Worm (Caenorhabditis elegans): ENCODE data around the gene D1053.3.

The D1053.3 gene

DNA sequence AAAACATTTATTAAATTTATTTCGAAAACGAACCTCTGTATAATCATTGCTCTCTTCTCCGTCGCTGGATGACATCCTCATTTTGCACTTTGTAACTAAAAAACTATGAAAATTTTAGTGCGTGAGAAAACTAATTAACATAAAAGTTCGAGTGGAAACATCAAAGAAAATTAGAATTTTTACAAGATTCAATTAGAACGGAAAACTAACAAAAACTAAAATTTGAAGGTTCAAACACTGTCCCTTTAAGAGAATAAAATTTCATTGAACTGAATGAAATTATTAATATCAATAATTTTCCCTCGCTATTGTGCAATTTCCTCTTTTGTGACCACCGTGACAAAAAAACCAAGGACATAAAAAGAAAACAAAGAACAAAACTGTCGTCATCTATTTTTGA is at the start of gene D1053.3:
TSS of gene D1053.3 (minus strand) at position 101 of the 400 bp plus-strand sequence.
- no peak for TF ChIP-seq unc-62 (GFP tag; optimal IDR thresholded peaks at IDR 0.05)

DNA sequence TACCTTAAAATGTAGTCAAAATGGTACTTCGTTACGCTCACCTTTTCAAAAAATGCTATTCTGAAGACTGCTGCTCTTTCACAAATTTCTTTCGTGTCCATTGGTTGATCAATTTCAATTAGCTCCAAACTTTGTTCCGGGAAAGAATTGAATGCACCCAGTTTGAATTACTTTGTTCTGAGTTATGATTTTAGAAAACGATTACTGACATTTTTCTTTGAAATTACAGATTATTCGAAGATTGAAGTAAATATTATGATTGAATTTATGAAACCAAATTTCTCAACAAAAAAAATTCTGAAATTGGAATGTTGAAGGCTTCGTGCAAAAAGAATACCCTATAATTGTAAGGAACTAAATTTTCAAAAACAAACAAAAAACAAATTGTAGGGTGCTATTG is 47.3 kb upstream of the D1053.3 start, which contains the start of gene Y102F5A.1:
TSS of gene Y102F5A.1 (minus strand) at position 101 of the 400 bp plus-strand sequence.
- TF ChIP-seq unc-62 (GFP tag; optimal IDR thresholded peaks at IDR 0.05): no peak

DNA sequence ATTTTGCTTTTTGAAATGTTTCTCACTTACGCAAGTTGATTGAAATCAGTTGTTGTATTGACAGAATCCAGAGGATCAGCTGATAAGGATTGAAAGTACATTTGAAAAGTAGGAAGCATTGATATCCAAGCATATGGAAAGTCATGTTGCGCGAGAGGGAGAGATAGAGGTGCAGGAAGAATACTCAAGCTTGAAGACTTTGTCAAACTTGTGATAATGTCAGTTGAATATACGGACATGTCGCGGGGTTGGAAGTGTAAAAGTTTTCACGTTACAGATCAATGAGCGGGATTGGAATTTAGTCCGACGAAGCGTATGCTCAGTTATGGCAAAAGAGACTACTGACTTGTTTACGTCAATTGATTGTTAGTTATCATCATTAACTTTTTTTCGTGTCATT is 32.3 kb upstream of the D1053.3 start, which contains the start of gene ttx-3:
TSS of gene ttx-3 (minus strand) at position 101 of the 400 bp plus-strand sequence.
- TF ChIP-seq unc-62 (GFP tag; optimal IDR thresholded peaks at IDR 0.05): no peak

DNA sequence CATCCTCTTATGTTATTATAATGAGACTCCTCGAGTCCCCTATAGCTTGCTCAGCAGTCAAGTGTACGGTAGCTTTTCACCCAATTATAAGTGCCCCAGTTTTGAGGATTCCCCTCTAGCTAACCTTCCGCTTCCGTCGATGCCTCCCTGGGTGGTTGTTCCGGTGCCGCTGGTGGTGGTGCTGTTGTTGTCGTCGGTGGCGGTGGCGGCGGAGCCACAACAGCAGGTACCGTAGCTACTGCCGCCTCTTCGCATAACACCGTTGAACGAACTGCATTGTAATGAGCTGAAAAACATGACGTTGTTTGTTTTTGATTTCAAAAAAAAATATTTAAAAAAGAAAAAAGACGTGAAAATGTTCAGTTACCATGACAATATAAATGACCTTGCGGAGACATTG is 29.5 kb upstream of the D1053.3 start:
- TF ChIP-seq unc-62 (GFP tag; optimal IDR thresholded peaks at IDR 0.05): no peak

DNA sequence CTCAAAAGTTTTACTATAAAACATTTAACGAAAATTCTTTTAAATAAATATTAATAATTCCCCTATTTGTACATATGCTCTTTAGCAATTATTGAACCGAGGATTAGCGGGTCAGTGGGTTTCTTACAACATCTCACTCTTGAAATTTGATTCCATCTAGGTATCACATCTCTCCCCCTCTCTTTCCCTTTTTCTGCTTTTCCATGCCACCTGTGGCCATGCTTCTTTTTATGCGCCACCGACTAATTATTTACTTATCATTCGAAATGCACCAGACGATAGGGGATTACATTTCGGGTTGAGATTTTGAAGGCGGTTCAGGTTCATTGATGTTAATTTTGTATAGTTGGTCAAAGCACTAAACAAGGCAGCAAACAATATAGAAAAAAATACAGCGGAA is 28.9 kb upstream of the D1053.3 start:
- TF ChIP-seq unc-62 (GFP tag; optimal IDR thresholded peaks at IDR 0.05): no peak

DNA sequence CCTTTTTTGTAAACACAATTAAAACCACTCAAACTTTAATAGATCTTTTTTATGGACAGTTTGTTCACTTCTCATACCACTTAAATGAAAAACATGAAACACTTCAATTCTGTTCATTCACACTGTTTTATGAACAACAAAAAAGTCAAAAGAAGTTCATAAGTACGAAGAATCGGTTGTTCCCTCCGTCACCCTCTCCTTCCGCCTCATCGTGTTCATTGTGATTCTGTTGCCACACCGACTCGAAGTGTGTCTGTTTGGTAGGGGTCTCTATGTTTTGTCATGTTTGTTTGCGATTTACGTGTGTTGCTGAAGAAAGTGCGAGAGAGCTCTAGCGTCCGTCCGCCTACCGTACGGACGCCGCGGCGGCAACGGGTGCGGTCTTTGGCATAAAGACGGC is 21.9 kb upstream of the D1053.3 start, which contains the start of gene lact-7:
TSS of gene lact-7 (plus strand) at position 301 of the 400 bp plus-strand sequence.
- no peak for TF ChIP-seq unc-62 (GFP tag; optimal IDR thresholded peaks at IDR 0.05)

DNA sequence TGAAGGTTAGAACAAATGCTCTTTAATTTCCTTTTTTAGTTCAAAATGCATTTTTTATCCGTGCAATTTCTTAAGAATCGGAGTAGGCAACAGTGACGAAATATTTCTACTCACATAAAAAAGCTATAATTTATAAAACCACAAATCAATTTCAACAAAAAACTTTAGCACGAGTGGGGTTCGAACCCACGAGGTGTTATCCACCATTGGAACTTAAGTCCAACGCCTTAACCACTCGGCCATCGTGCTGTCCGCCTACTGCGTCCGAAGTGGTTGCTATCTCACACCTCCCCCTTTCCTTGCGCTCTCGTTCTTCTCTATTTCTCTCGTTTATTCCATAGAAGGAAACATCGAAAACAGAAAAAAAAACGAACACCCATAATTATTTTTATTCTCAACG is 20.7 kb upstream of the D1053.3 start:
- no peak for TF ChIP-seq unc-62 (GFP tag; optimal IDR thresholded peaks at IDR 0.05)

DNA sequence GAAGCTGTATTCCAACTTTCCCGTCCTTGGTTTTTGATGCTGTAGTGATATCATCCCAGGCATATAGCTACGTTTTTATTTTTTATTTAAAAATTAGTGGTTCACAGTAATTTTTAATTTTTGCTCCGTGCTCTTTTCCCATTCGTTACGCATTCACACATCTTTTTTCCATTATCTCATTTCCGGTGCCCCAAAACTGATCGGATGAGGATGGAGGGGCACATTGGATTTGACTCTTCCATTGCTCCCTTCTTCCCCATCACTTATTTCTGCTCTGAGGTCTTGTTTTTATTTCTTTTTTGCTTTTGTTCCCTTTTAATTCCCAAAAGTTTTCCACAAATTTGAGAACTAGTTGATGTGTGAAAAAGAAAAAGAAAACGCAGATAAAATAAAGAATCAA is 16.2 kb upstream of the D1053.3 start:
- TF ChIP-seq unc-62 (GFP tag; optimal IDR thresholded peaks at IDR 0.05): no peak

DNA sequence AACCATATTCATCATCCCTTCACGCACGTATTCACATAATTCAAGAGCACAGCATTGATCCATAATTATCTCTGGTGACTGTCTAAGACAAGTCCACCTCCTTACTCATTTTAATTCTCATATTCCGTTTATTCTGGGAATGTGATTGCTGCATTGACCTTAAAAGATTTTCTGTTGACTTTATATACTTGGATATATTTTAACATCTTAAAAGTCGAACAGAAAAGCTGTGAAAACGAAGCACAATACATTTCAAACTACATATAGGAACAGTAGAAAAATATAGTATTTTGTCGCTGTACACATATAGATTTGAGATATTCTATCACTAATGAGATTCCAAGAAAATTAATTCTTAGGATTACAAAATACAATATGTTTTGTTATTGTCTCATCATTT is 15.3 kb upstream of the D1053.3 start:
- no peak for TF ChIP-seq unc-62 (GFP tag; optimal IDR thresholded peaks at IDR 0.05)

DNA sequence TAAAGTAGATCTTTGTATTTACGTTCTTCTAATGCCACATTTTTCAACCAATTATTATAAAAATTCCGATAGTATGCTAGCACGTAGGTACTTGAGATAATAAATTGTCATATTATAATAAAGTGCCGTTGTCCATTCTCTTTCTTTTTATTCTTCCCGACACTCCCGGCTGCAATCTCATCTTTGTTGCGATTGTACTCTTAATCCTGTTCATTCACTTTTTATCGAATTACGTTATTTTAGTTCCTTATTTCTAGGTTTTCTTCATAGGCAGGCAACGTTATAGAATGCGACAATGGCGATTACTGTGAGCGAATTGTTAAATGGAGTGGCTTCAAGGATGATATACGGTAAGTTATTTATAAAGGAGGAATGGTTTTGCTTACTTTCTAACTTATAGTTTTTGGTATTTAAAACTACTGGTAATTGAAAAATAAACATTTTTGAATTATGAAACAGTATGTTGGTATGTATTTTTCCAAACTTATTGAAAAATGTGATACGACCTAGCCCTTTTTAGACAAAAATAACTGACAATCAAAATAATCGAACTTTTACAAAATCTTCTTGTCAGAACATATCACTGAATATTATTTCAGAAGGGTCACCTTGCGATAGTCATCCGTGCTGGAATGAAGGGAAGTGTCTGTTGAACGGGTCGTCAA is 9.0 kb upstream of the D1053.3 start, which contains the start of gene C40H5.2:
TSS of gene C40H5.2 (plus strand) at position 256 of the 665 bp plus-strand sequence.
- TF ChIP-seq unc-62 (GFP tag; optimal IDR thresholded peaks at IDR 0.05): no peak

DNA sequence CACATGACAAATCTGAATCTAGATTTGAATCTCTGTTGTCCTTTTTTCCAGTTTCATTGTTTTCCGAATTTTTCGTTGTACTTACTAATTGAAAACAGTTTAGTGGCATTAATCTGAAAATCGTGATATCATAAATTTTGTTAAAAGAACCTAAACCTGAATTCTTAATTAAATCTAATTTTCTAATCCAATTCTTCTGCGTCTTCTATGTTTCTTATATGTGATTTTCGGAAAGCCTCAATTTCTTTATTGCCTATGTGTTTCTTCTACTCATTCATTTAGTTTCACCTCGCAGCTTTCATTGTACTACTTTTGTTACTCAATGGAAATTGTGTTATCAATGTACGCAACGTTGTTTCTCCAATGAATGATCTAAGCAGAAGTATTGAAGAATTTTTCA is 6.8 kb upstream of the D1053.3 start:
- TF ChIP-seq unc-62 (GFP tag; optimal IDR thresholded peaks at IDR 0.05): no peak

DNA sequence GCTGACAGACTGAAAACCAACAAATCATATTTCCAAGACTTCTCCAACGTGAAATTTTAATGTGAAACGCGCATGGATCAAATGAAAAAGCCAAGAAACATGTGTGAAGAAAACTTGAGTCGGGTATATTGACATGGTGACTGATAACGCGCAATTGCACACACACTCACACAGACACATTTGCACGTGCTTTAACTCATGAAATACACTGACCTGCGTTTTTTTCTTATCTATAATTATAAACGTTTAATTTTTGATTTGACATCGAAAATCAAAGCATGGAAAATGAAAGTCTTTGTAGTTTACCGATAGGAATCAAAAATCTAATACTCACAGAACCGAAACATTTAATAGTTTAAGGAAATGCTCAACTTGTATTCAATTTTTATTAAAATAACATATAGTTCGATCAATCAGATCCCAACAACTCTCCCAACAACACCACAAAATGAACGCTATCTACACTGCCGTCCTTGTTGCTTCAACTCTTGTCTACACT is 1.7 kb upstream of the D1053.3 start, which contains the start of gene nspa-9:
TSS of gene nspa-9 (plus strand) at position 449 of the 499 bp plus-strand sequence.
- no peak for TF ChIP-seq unc-62 (GFP tag; optimal IDR thresholded peaks at IDR 0.05)

DNA sequence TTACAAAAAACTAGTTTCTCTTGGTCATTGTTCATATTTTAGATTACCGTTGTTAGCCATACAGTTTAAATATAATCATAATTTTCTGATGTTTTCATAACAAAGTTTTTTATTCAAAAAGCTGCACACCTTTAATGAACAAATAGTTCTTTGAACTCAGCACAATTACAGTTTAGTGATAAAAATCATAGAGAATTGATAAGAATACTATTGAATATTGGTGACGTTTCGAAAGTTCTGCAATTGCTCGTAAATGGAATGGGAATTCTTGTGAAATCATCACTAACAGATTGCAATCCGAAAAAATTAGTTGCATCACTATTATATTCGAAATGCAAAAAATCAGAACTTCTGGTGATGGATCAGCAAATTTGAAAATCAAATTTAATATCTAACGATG is 2.8 kb downstream of the D1053.3 start:
- TF ChIP-seq unc-62 (GFP tag; optimal IDR thresholded peaks at IDR 0.05): no peak

DNA sequence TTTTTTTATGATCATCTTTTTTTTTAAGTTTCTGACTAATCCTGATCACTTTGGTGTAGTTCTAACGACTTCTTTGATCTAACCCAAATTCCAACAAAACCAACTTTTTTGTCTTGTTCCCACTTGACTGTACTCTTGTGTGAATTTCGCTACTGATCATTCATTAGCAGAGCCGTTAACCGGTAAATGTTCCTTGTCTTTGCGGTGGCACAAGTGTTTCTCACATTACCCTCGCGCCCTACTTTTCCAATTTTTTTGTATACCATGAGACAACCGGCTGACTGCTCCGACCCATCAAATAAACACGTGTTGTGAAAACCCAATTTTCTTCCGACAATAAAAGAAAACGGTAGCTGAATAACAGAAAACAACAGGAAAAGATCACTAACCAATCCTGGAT is 4.2 kb downstream of the D1053.3 start:
- no peak for TF ChIP-seq unc-62 (GFP tag; optimal IDR thresholded peaks at IDR 0.05)

DNA sequence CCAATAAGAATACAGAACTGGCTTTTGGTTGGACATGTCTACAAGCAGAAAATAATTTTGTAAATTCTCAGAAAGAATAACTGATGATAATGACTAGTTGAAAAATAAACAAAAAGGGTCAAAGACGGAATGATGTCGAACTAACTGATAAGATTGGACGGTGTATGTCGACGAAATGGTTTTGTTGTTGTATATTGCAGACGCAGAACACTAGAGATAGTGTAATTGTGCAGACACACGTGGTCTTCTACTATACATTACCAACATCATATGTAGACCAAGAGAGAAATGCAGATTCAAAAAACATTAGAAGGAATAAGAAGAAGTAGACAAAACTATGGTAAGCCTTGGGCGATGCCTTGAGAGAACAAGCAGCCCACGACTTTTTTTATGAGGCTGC is 9.2 kb downstream of the D1053.3 start, which contains the start of the genes gst-42 and D1053.2:
TSS of gene gst-42 (minus strand) at position 176 of the 400 bp plus-strand sequence.
TSS of gene D1053.2 (plus strand) at position 391 of the 400 bp plus-strand sequence.
- TF ChIP-seq unc-62 (GFP tag; optimal IDR thresholded peaks at IDR 0.05): no peak

DNA sequence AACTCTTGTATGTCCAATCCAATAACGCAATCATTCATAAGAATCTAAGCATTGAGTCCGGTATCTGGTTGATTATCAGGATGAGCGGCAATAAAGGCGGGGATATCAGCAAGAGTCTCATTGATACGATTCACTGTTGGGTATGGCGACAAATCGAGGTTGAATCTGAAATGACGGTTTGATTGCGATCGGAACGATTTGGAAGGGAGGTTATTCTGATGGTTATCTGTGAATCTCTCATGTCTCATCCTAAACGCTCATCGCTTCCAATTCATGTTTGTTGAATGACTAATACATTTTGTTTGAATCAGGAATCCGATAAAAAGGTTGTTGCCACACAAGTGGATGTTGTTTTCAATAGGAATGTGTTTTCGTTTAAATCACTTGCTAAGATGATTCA is 10.5 kb downstream of the D1053.3 start:
- no peak for TF ChIP-seq unc-62 (GFP tag; optimal IDR thresholded peaks at IDR 0.05)

DNA sequence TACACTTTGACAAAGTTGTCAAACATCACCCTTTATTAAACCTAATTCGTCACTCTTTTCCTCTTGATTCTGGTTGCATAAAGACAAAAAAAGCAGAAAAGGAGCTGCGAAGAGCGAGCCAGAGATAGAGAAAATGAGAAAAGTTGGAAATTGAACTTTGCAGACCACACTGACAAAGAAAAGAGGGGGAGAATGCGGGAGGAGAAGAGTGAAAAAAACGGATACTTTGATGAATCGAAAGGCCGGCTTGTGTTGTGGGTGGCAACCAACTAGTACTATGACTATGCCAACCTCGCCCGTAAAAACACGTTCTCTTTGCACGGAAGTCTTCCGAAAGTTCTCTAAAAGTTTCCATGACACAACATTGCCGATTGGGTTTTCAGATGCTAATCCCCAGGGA is 11.3 kb downstream of the D1053.3 start:
- TF ChIP-seq unc-62 (GFP tag; optimal IDR thresholded peaks at IDR 0.05): no peak

Data from whole organism, dauer.